Worm (Caenorhabditis elegans): Measurements from ENCODE around the gene srh-10.
A peak's percentile ranks its signal among the peaks of the same experiment; 100 is the strongest.
"Not testable (repeated sequence)": the region's sequence is repeated elsewhere in the genome, so short reads cannot be mapped to it uniquely, and the experiment has no call there.

srh-10 gene

ce11 chrV:6043275-6044271 is 23.4 kb downstream of the srh-10 start, which contains the start of gene cpi-2 (continued):
- no peak for TF ChIP-seq nhr-67 (tag; optimal IDR thresholded peaks at IDR 0.05)
- TF ChIP-seq nhr-77 (tag; optimal IDR thresholded peaks at IDR 0.05): no peak
- peak; percentile 51 for TF ChIP-seq hmg-11 (tag; optimal IDR thresholded peaks at IDR 0.05)
- TF ChIP-seq nhr-25 (tag; optimal IDR thresholded peaks at IDR 0.05): peak; percentile 7
- peak; percentile 81 for TF ChIP-seq ama-1 (optimal IDR thresholded peaks at IDR 0.05)
- no peak for TF ChIP-seq mml-1 (tag; optimal IDR thresholded peaks at IDR 0.05)

DNA sequence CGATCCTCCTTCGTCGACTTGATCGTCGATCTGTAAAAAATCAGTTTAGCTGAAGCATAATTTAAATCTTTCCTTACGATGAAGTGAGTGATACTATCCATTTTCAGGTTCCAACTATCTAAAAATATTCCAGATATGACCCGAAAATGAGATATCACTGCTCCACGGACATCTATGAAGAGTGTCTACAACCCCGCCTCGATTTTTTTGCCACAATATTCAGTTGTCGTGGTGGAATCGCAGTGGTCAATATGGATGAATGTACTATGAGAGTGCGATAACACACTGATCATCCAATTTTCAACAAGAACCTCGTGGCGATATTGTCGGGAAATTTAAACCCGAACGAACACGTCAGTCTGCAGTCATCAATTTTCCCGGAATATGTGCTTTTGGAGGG is 25.6 kb downstream of the srh-10 start, which contains the start of gene R01B10.2:
TSS of gene R01B10.2 (minus strand) at position 101 of the 400 bp plus-strand sequence.
- TF ChIP-seq zag-1 (tag; optimal IDR thresholded peaks at IDR 0.05) (no peak), egl-5 (tag; optimal IDR thresholded peaks at IDR 0.05) (no peak), hmg-11 (tag; optimal IDR thresholded peaks at IDR 0.05) (no peak), nhr-77 (tag; optimal IDR thresholded peaks at IDR 0.05) (no peak), aly-2 (tag; optimal IDR thresholded peaks at IDR 0.05) (no peak), nhr-67 (tag; optimal IDR thresholded peaks at IDR 0.05) (no peak), elt-2 (tag; optimal IDR thresholded peaks at IDR 0.05) (no peak), nhr-23 (tag; optimal IDR thresholded peaks at IDR 0.05) (no peak), ztf-4 (tag; optimal IDR thresholded peaks at IDR 0.05) (no peak), nhr-12 (tag; optimal IDR thresholded peaks at IDR 0.05) (no peak), elt-1 (tag; optimal IDR thresholded peaks at IDR 0.05) (no peak), fos-1 (tag; optimal IDR thresholded peaks at IDR 0.05) (no peak), ztf-11 (tag; optimal IDR thresholded peaks at IDR 0.05) (no peak), nhr-237 (tag; optimal IDR thresholded peaks at IDR 0.05) (no peak), tbx-2 (tag; optimal IDR thresholded peaks at IDR 0.05) (no peak), ZK546.5 (tag; optimal IDR thresholded peaks at IDR 0.05) (no peak), lsy-12 (tag; optimal IDR thresholded peaks at IDR 0.05) (no peak)

- TF ChIP-seq elt-2, ceh-82, eor-1 (tag; optimal IDR thresholded peaks at IDR 0.05): not testable (repeated sequence)
These were observed 28.4 kb downstream of the srh-10 start, which contains the start of gene F29G9.1 for ce11 chrV:6038405-6039151. F29G9.1 (plus strand) TSS chrV:6039101.

DNA sequence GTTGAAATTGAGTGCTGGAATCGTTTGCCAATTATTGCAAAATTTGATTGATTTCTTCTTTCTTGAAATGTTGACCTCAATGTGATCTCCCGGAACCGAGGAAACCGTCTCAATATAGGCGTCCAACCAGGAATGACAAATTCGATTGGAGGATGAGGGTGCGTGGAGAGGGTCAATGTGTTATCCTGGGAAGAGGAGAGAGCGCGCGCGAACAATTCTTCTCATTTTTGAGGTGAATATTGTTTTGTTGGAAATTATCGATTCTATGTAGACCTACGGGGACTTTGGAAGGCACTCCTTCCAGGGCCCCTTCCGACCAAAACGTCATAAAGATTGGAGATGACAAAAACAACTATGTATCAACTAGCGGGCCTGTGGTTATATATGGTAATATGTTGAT is 30.4 kb downstream of the srh-10 start:
- TF ChIP-seq nhr-237 (tag; optimal IDR thresholded peaks at IDR 0.05) (no peak), zag-1 (tag; optimal IDR thresholded peaks at IDR 0.05) (no peak), unc-62 (GFP tag; optimal IDR thresholded peaks at IDR 0.05) (no peak), mml-1 (tag; optimal IDR thresholded peaks at IDR 0.05) (no peak), R02D3.7 (tag; optimal IDR thresholded peaks at IDR 0.05) (no peak), snpc-4 (tag; optimal IDR thresholded peaks at IDR 0.05) (no peak), elt-3 (tag; optimal IDR thresholded peaks at IDR 0.05) (no peak), pha-4 (tag; optimal IDR thresholded peaks at IDR 0.05) (no peak), daf-12 (tag; optimal IDR thresholded peaks at IDR 0.05) (no peak)

DNA sequence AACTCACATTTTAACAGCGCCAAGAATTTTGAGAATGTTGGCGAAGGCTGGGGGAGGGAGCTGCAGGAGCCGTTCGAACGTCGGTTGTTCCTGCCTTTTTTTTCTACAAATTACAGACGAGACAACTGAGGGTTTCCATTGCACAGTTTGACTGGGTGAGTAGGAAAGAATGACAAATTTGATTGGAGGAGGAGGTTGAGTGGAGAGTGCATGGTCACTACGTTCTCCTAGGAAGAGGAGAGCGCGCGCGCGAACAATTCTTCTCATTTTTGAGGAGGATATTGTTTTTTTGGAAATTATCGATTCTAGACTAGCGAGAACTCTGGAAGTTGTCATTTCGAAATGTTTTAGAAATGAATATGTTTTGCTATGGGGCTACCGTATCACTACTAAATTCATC is 32.2 kb downstream of the srh-10 start, which contains the start of gene dhs-17:
TSS of gene dhs-17 (minus strand) at position 101 of the 400 bp plus-strand sequence.
- no peak for TF ChIP-seq nhr-11 (tag; optimal IDR thresholded peaks at IDR 0.05)
- no peak for TF ChIP-seq pha-4 (tag; optimal IDR thresholded peaks at IDR 0.05)
- TF ChIP-seq nhr-12 (tag; optimal IDR thresholded peaks at IDR 0.05): no peak
- TF ChIP-seq elt-1 (tag; optimal IDR thresholded peaks at IDR 0.05): no peak
- no peak for TF ChIP-seq zag-1 (tag; optimal IDR thresholded peaks at IDR 0.05)
- no peak for TF ChIP-seq nhr-237 (tag; optimal IDR thresholded peaks at IDR 0.05)
- no peak for TF ChIP-seq elt-3 (tag; optimal IDR thresholded peaks at IDR 0.05)
- TF ChIP-seq lsy-12 (tag; optimal IDR thresholded peaks at IDR 0.05): no peak
- no peak for TF ChIP-seq ZK546.5 (tag; optimal IDR thresholded peaks at IDR 0.05)
- no peak for TF ChIP-seq nhr-76 (tag; optimal IDR thresholded peaks at IDR 0.05)
- TF ChIP-seq elt-2 (tag; optimal IDR thresholded peaks at IDR 0.05): no peak
- no peak for TF ChIP-seq snpc-4 (tag; optimal IDR thresholded peaks at IDR 0.05)
- TF ChIP-seq fos-1 (tag; optimal IDR thresholded peaks at IDR 0.05): no peak
- TF ChIP-seq ztf-4 (tag; optimal IDR thresholded peaks at IDR 0.05): no peak
- TF ChIP-seq nhr-25 (tag; optimal IDR thresholded peaks at IDR 0.05): no peak
- no peak for TF ChIP-seq hmg-11 (tag; optimal IDR thresholded peaks at IDR 0.05)
- no peak for TF ChIP-seq unc-39 (tag; optimal IDR thresholded peaks at IDR 0.05)
